Fruit fly (Drosophila melanogaster) whole organism, pupa: ENCODE results near the gene IFT52.

Experiments
- CG10348 ChIP-seq: fragments of 200-800 bp; sonication (Bioruptor generic); IDR thresholded peaks from 2 replicates; pipeline ENCODE4 v1.3.6; 2022; ENCODE audit warnings: missing biosample characterization, missing genetic modification characterization
- CG12605 ChIP-seq: fragments of 200-800 bp; sonication (Bioruptor generic); IDR thresholded peaks from 2 replicates; pipeline ENCODE4 v1.3.6; 2022; ENCODE audit warnings: missing biosample characterization, missing genetic modification characterization
- CG13204 ChIP-seq: fragments of 200-800 bp; sonication (Bioruptor generic); optimal IDR thresholded peaks from 2 replicates; lab custom pipeline; 2018; ENCODE audit warnings: missing biosample characterization, mild to moderate bottlenecking, missing genetic modification characterization, moderate library complexity
- CG14655 ChIP-seq: fragments of 200-800 bp; sonication (Bioruptor generic); optimal IDR thresholded peaks from 3 replicates; lab custom pipeline; 2017; ENCODE audit warnings: mild to moderate bottlenecking, missing biosample characterization, missing genetic modification reagents, missing genetic modification characterization
- CG15710 ChIP-seq: fragments of 200-800 bp; sonication (Bioruptor generic); optimal IDR thresholded peaks from 2 replicates; lab custom pipeline; 2018; ENCODE audit warnings: missing biosample characterization, mild to moderate bottlenecking, missing genetic modification characterization, moderate library complexity
- CG17806 ChIP-seq: fragments of 200-800 bp; sonication (Bioruptor generic); optimal IDR thresholded peaks from 2 replicates; lab custom pipeline; 2018; ENCODE audit warnings: missing biosample characterization, mild to moderate bottlenecking, missing genetic modification characterization, moderate library complexity
- CG32121 ChIP-seq: fragments of 200-800 bp; sonication (Bioruptor generic); IDR thresholded peaks from 2 replicates; pipeline ENCODE4 v1.3.6; 2022; ENCODE audit warnings: missing biosample characterization, missing genetic modification characterization
- CG34367 ChIP-seq: fragments of 200-800 bp; sonication (Bioruptor generic); optimal IDR thresholded peaks from 2 replicates; lab custom pipeline; 2018; ENCODE audit warnings: missing biosample characterization, mild to moderate bottlenecking, missing genetic modification characterization
- CG4496 ChIP-seq: fragments of 200-800 bp; sonication (Bioruptor generic); IDR thresholded peaks from 3 replicates; pipeline ENCODE4 v1.3.6; 2022; ENCODE audit warnings: missing biosample characterization, missing genetic modification characterization
- CG8159 ChIP-seq: fragments of 200-800 bp; sonication (Bioruptor generic); optimal IDR thresholded peaks from 3 replicates; lab custom pipeline; 2018; ENCODE audit warnings: missing biosample characterization, mild to moderate bottlenecking, missing genetic modification characterization, moderate library complexity
- CG8301 ChIP-seq: fragments of 200-800 bp; sonication (Bioruptor generic); optimal IDR thresholded peaks from 2 replicates; lab custom pipeline; 2018; ENCODE audit warnings: missing biosample characterization, mild to moderate bottlenecking, missing genetic modification characterization
- CG9948 ChIP-seq: fragments of 200-800 bp; sonication (Bioruptor generic); optimal IDR thresholded peaks from 2 replicates; lab custom pipeline; 2018; ENCODE audit warnings: missing biosample characterization, mild to moderate bottlenecking, missing genetic modification characterization, moderate library complexity
- D1 ChIP-seq: fragments of 200-800 bp; sonication (Bioruptor generic); optimal IDR thresholded peaks from 2 replicates; lab custom pipeline; 2018; ENCODE audit warnings: missing biosample characterization, mild to moderate bottlenecking, missing genetic modification characterization, moderate library complexity
- EcR ChIP-seq: fragments of 200-800 bp; sonication (Bioruptor generic); optimal IDR thresholded peaks from 3 replicates; lab custom pipeline; 2019; ENCODE audit warnings: missing biosample characterization, missing genetic modification characterization, mild to moderate bottlenecking, moderate library complexity, missing genetic modification reagents
- Ets98B ChIP-seq: fragments of 200-800 bp; sonication (Bioruptor generic); IDR thresholded peaks from 2 replicates; pipeline ENCODE4 v1.3.6; 2022; ENCODE audit warnings: missing biosample characterization, missing genetic modification characterization
- Pif1A ChIP-seq: fragments of 200-800 bp; sonication (Bioruptor generic); optimal IDR thresholded peaks from 3 replicates; lab custom pipeline; 2016; ENCODE audit warnings: missing biosample characterization, missing genetic modification characterization
- Pif1B ChIP-seq: fragments of 200-800 bp; sonication (Bioruptor generic); optimal IDR thresholded peaks from 3 replicates; lab custom pipeline; 2016; ENCODE audit warnings: missing biosample characterization, missing genetic modification characterization
- Snoo ChIP-seq: fragments of 200-800 bp; sonication (Bioruptor generic); optimal IDR thresholded peaks from 3 replicates; lab custom pipeline; 2017; ENCODE audit warnings: missing biosample characterization, mild to moderate bottlenecking, missing genetic modification characterization, inconsistent platforms
- fd96Ca ChIP-seq: fragments of 200-800 bp; sonication (Bioruptor generic); IDR thresholded peaks from 3 replicates; pipeline ENCODE4 v1.3.6; 2022; ENCODE audit warnings: missing biosample characterization, missing genetic modification characterization
- gl ChIP-seq: fragments of 200-800 bp; sonication (Bioruptor generic); optimal IDR thresholded peaks from 2 replicates; lab custom pipeline; 2018; ENCODE audit warnings: missing biosample characterization, mild to moderate bottlenecking, missing genetic modification characterization
- rn ChIP-seq: fragments of 200-800 bp; sonication (Bioruptor generic); IDR thresholded peaks from 2 replicates; pipeline ENCODE4 v1.3.6; 2022; ENCODE audit warnings: missing biosample characterization, missing genetic modification characterization

The IFT52 gene

dm6 chr2L:6557429-6558384, at the start of gene IFT52, which contains the start of gene COX5B:
Gene IFT52 (minus strand): TSS chr2L:6557502.
Gene COX5B (plus strand): TSS chr2L:6557800.
- TF ChIP-seq CG17806 (tag; lab: Kevin White, UChicago) (no peak), D1 (tag; lab: Kevin White, UChicago) (peak; percentile 57), EcR (GFP tag; lab: Kevin White, UChicago) (no peak), CG10348 (GFP tag; lab: Robert Waterston, UW) (no peak), CG32121 (GFP tag; lab: Robert Waterston, UW) (peak; percentile 27; the same call in 1 of the 2 replicates), rn (GFP tag; lab: Robert Waterston, UW) (0 out of 2 replicates have a peak, but pooled peaks have one; percentile 26), CG12605 (GFP tag; lab: Robert Waterston, UW) (no peak), CG8301 (no peak), Pif1B (GFP tag; lab: Kevin White, UChicago) (no peak), CG34367 (no peak), CG8159 (tag; lab: Kevin White, UChicago) (peak; percentile 23), Snoo (tag; lab: Kevin White, UChicago) (peak; percentile 49), Pif1A (peak; percentile 45), Ets98B (GFP tag; lab: Robert Waterston, UW) (peak; percentile 34), CG4496 (GFP tag; lab: Robert Waterston, UW) (peak; percentile 53; the same call in 1 of the 3 replicates)

- peak; percentile 90 for TF ChIP-seq CG4496 (GFP tag; lab: Robert Waterston, UW)
- TF ChIP-seq CG8159 (tag; lab: Kevin White, UChicago), result peak; percentile 78
- peak; percentile 55 for TF ChIP-seq Pif1B (GFP tag; lab: Kevin White, UChicago)
- TF ChIP-seq CG13204 (GFP tag; lab: Kevin White, UChicago), result no peak
- TF ChIP-seq CG17806 (tag; lab: Kevin White, UChicago), result no peak
- TF ChIP-seq Snoo (tag; lab: Kevin White, UChicago), result peak; percentile 58
- TF ChIP-seq CG34367, result peak; percentile 56
- peak; percentile 73 for TF ChIP-seq CG14655 (GFP tag; lab: Kevin White, UChicago)
- peak; percentile 72 for TF ChIP-seq CG10348 (GFP tag; lab: Robert Waterston, UW)
- peak; percentile 2 for TF ChIP-seq D1 (tag; lab: Kevin White, UChicago)
- peak; percentile 88 for TF ChIP-seq CG32121 (GFP tag; lab: Robert Waterston, UW)
- TF ChIP-seq rn (GFP tag; lab: Robert Waterston, UW), result 0 out of 2 replicates have a peak, but pooled peaks have one; percentile 17
- peak; percentile 86 for TF ChIP-seq fd96Ca (GFP tag; lab: Robert Waterston, UW)
- TF ChIP-seq EcR (GFP tag; lab: Kevin White, UChicago), result no peak
- TF ChIP-seq Pif1A, result peak; percentile 78
- TF ChIP-seq CG15710 (tag; lab: Kevin White, UChicago), result peak; percentile 72
- no peak for TF ChIP-seq CG9948 (tag; lab: Kevin White, UChicago)
- peak; percentile 89 for TF ChIP-seq Ets98B (GFP tag; lab: Robert Waterston, UW)
- TF ChIP-seq CG8301, result peak; percentile 66
- TF ChIP-seq CG12605 (GFP tag; lab: Robert Waterston, UW), result peak; percentile 79
- no peak for TF ChIP-seq gl (tag; lab: Kevin White, UChicago)
These were observed 43.8 kb upstream of the IFT52 start, which contains the start of gene Dpp10 for dm6 chr2L:6601018-6601505. Gene Dpp10 (minus strand): TSS chr2L:6601068.

- TF ChIP-seq CG34367 (no peak), CG8159 (tag; lab: Kevin White, UChicago) (no peak), CG9948 (tag; lab: Kevin White, UChicago) (no peak), Snoo (tag; lab: Kevin White, UChicago) (no peak), CG10348 (GFP tag; lab: Robert Waterston, UW) (no peak), rn (GFP tag; lab: Robert Waterston, UW) (no peak), CG4496 (GFP tag; lab: Robert Waterston, UW) (no peak), D1 (tag; lab: Kevin White, UChicago) (no peak), CG13204 (GFP tag; lab: Kevin White, UChicago) (no peak), fd96Ca (GFP tag; lab: Robert Waterston, UW) (no peak), CG14655 (GFP tag; lab: Kevin White, UChicago) (no peak), Pif1A (no peak), CG12605 (GFP tag; lab: Robert Waterston, UW) (no peak), EcR (GFP tag; lab: Kevin White, UChicago) (no peak), gl (tag; lab: Kevin White, UChicago) (no peak), CG8301 (no peak), CG17806 (tag; lab: Kevin White, UChicago) (no peak)
These were observed 37.7 kb upstream of the IFT52 start for dm6 chr2L:6595027-6595426.

dm6 chr2L:6584346-6584745, 27.0 kb upstream of the IFT52 start:
- TF ChIP-seq CG4496 (GFP tag; lab: Robert Waterston, UW) (no peak), Snoo (tag; lab: Kevin White, UChicago) (no peak), EcR (GFP tag; lab: Kevin White, UChicago) (no peak), CG15710 (tag; lab: Kevin White, UChicago) (no peak), CG32121 (GFP tag; lab: Robert Waterston, UW) (no peak), CG17806 (tag; lab: Kevin White, UChicago) (no peak), rn (GFP tag; lab: Robert Waterston, UW) (no peak), CG9948 (tag; lab: Kevin White, UChicago) (no peak), CG10348 (GFP tag; lab: Robert Waterston, UW) (no peak), Pif1B (GFP tag; lab: Kevin White, UChicago) (no peak)
